Fruit fly (Drosophila melanogaster) whole organism, embryonic: ENCODE measurements around the gene Syt12.

Experiments
- Aef1 ChIP-seq: fragments of 200-800 bp; sonication (Bioruptor generic); IDR thresholded peaks from 3 replicates; pipeline ENCODE4 v1.3.6; 2022; ENCODE audit warnings: missing biosample characterization, missing genetic modification characterization
- CG11560 ChIP-seq: fragments of 200-800 bp; sonication (Bioruptor generic); IDR thresholded peaks from 3 replicates; pipeline ENCODE4 v1.3.6; 2022; ENCODE audit warnings: missing biosample characterization, missing genetic modification characterization
- CG11696 ChIP-seq: fragments of 200-800 bp; sonication (Bioruptor generic); IDR thresholded peaks from 2 replicates; pipeline ENCODE4 v1.3.6; 2022; ENCODE audit warnings: missing biosample characterization, missing genetic modification characterization
- CG11723 ChIP-seq: fragments of 200-800 bp; sonication (Bioruptor generic); optimal IDR thresholded peaks from 2 replicates; lab custom pipeline; 2017; ENCODE audit warnings: missing biosample characterization, mild to moderate bottlenecking, missing genetic modification characterization
- CG12769 ChIP-seq: fragments of 200-800 bp; sonication (Bioruptor generic); optimal IDR thresholded peaks from 2 replicates; lab custom pipeline; 2019; ENCODE audit warnings: missing biosample characterization, mild to moderate bottlenecking, missing genetic modification characterization, moderate library complexity
- CG13296 ChIP-seq: fragments of 200-800 bp; sonication (Bioruptor generic); optimal IDR thresholded peaks from 3 replicates; lab custom pipeline; 2018; ENCODE audit warnings: missing biosample characterization, mild to moderate bottlenecking, missing genetic modification characterization
- CG1603 ChIP-seq: fragments of 200-800 bp; sonication (Bioruptor generic); optimal IDR thresholded peaks from 2 replicates; lab custom pipeline; 2019; ENCODE audit warnings: missing biosample characterization, mild to moderate bottlenecking, missing genetic modification characterization, moderate library complexity
- CG17328 ChIP-seq: fragments of 200-800 bp; sonication (Bioruptor generic); IDR thresholded peaks from 2 replicates; pipeline ENCODE4 v1.3.6; 2022; ENCODE audit warnings: missing biosample characterization, missing genetic modification characterization
- CG1832 ChIP-seq: fragments of 200-800 bp; sonication (Bioruptor generic); optimal IDR thresholded peaks from 2 replicates; lab custom pipeline; 2017; ENCODE audit warnings: missing biosample characterization, mild to moderate bottlenecking, missing genetic modification characterization, inconsistent platforms
- CG18476 ChIP-seq: fragments of 200-800 bp; sonication (Bioruptor generic); optimal IDR thresholded peaks from 2 replicates; lab custom pipeline; 2016; ENCODE audit warnings: missing biosample characterization, mild to moderate bottlenecking, missing genetic modification characterization
- CG3065 ChIP-seq: fragments of 200-800 bp; sonication (Bioruptor generic); optimal IDR thresholded peaks from 2 replicates; lab custom pipeline; 2016; ENCODE audit warnings: missing biosample characterization, missing genetic modification characterization
- CG3995 ChIP-seq: fragments of 200-800 bp; sonication (Bioruptor generic); optimal IDR thresholded peaks from 3 replicates; lab custom pipeline; 2016; ENCODE audit warnings: missing biosample characterization, missing genetic modification characterization
- CG43689 ChIP-seq: fragments of 200-800 bp; sonication (Bioruptor generic); IDR thresholded peaks from 2 replicates; pipeline ENCODE4 v1.3.6; 2022; ENCODE audit warnings: missing biosample characterization, missing genetic modification characterization
- CG6254 ChIP-seq: fragments of 200-800 bp; sonication (Bioruptor generic); optimal IDR thresholded peaks from 3 replicates; lab custom pipeline; 2017; ENCODE audit warnings: mild to moderate bottlenecking, missing biosample characterization, missing genetic modification reagents, missing genetic modification characterization
- CG7963 ChIP-seq: fragments of 200-800 bp; sonication (Bioruptor generic); IDR thresholded peaks from 3 replicates; pipeline ENCODE4 v1.3.6; 2022; ENCODE audit warnings: missing biosample characterization, missing genetic modification characterization; ENCODE audit not compliant: partially characterized antibody
- CG8478 ChIP-seq: fragments of >200 bp; optimal IDR thresholded peaks from 2 replicates; lab custom pipeline; 2018
- CG9727 ChIP-seq: fragments of 200-800 bp; sonication (Bioruptor generic); optimal IDR thresholded peaks from 3 replicates; lab custom pipeline; 2017; ENCODE audit warnings: missing biosample characterization, mild to moderate bottlenecking, missing genetic modification characterization
- CG9797 ChIP-seq: fragments of 200-800 bp; sonication (Bioruptor generic); optimal IDR thresholded peaks from 3 replicates; lab custom pipeline; 2018; ENCODE audit warnings: missing biosample characterization, mild to moderate bottlenecking, missing genetic modification characterization
- CG9817 ChIP-seq: fragments of 200-800 bp; sonication (Bioruptor generic); optimal IDR thresholded peaks from 2 replicates; lab custom pipeline; 2018; ENCODE audit warnings: missing biosample characterization, mild to moderate bottlenecking, missing genetic modification characterization, moderate library complexity
- E2f1 ChIP-seq: fragments of 200-800 bp; sonication (Bioruptor generic); IDR thresholded peaks from 2 replicates; pipeline ENCODE4 v1.3.6; 2022; ENCODE audit warnings: missing biosample characterization, missing genetic modification characterization
- Elba2 ChIP-seq: fragments of 200-800 bp; sonication (Bioruptor generic); optimal IDR thresholded peaks from 3 replicates; lab custom pipeline; 2016; ENCODE audit warnings: missing biosample characterization, missing genetic modification characterization
- Hr3 ChIP-seq: fragments of 200-800 bp; sonication (Bioruptor generic); optimal IDR thresholded peaks from 3 replicates; lab custom pipeline; 2016; ENCODE audit warnings: missing biosample characterization, missing genetic modification characterization
- Lpt ChIP-seq: fragments of >200 bp; optimal IDR thresholded peaks from 2 replicates; lab custom pipeline; 2018; ENCODE audit warnings: missing biosample characterization, missing genetic modification characterization
- Mrtf ChIP-seq: fragments of 200-800 bp; sonication (Bioruptor generic); IDR thresholded peaks from 3 replicates; pipeline ENCODE4 v1.3.6; 2022; ENCODE audit warnings: missing biosample characterization, missing genetic modification characterization
- Rfx ChIP-seq: fragments of 200-800 bp; sonication (Bioruptor generic); IDR thresholded peaks from 2 replicates; pipeline ENCODE4 v1.3.6; 2022; ENCODE audit warnings: missing biosample characterization, missing genetic modification characterization
- Scr ChIP-seq: fragments of 200-800 bp; sonication (Bioruptor generic); IDR thresholded peaks from 2 replicates; pipeline ENCODE4 v1.3.6; 2022; ENCODE audit warnings: missing biosample characterization, missing genetic modification characterization; ENCODE audit not compliant: partially characterized antibody
- Sin3A ChIP-seq: fragments of >200 bp; optimal IDR thresholded peaks from 2 replicates; lab custom pipeline; 2018
- Stat92E ChIP-seq, 3 experiments: fragments of >200 bp in 2 of 3; fragments of 200-800 bp in 1 of 3; sonication (Bioruptor generic) in 1 of 3; optimal IDR thresholded peaks; 2 replicates each; lab custom pipeline; 2017 to 2019; ENCODE audit warnings: missing biosample characterization in 3 of 3, missing genetic modification characterization in 3 of 3, mild to moderate bottlenecking in 1 of 3, moderate library complexity in 1 of 3
- Taf1 ChIP-seq: fragments of 200-800 bp; sonication (Bioruptor generic); IDR thresholded peaks from 2 replicates; pipeline ENCODE4 v1.3.6; 2022; ENCODE audit warnings: missing biosample characterization, missing genetic modification characterization
- Xrp1 ChIP-seq: fragments of 200-800 bp; sonication (Bioruptor generic); IDR thresholded peaks from 2 replicates; pipeline ENCODE4 v1.3.6; 2022; ENCODE audit warnings: missing biosample characterization, missing genetic modification characterization
- ac ChIP-seq: fragments of 200-800 bp; sonication (Bioruptor generic); optimal IDR thresholded peaks from 3 replicates; lab custom pipeline; 2017; ENCODE audit warnings: missing biosample characterization, mild to moderate bottlenecking, missing genetic modification characterization
- amos ChIP-seq: fragments of 200-800 bp; sonication (Bioruptor generic); IDR thresholded peaks from 2 replicates; pipeline ENCODE4 v1.3.6; 2022; ENCODE audit warnings: missing biosample characterization, missing genetic modification characterization; ENCODE audit not compliant: partially characterized antibody
- bowl ChIP-seq: fragments of 200-800 bp; sonication (Bioruptor generic); IDR thresholded peaks from 2 replicates; pipeline ENCODE4 v1.3.6; 2022; ENCODE audit warnings: missing biosample characterization, missing genetic modification characterization
- btn ChIP-seq: fragments of 200-800 bp; sonication (Bioruptor generic); optimal IDR thresholded peaks from 2 replicates; lab custom pipeline; 2016; ENCODE audit warnings: missing biosample characterization, missing genetic modification characterization
- cwo ChIP-seq: fragments of 200-800 bp; sonication (Bioruptor generic); optimal IDR thresholded peaks from 3 replicates; lab custom pipeline; 2017; ENCODE audit warnings: missing biosample characterization, missing genetic modification characterization, mild to moderate bottlenecking, moderate library complexity, missing genetic modification reagents
- dpn ChIP-seq, 2 experiments: fragments of 200-800 bp; sonication (Bioruptor generic); optimal IDR thresholded peaks; 3 replicates each; lab custom pipeline; 2016; ENCODE audit warnings: missing biosample characterization in 2 of 2, missing genetic modification characterization in 2 of 2
- fd64A ChIP-seq: fragments of 200-800 bp; sonication (Bioruptor generic); optimal IDR thresholded peaks from 3 replicates; lab custom pipeline; 2018; ENCODE audit warnings: missing biosample characterization, mild to moderate bottlenecking, missing genetic modification characterization
- grau ChIP-seq: fragments of 200-800 bp; optimal IDR thresholded peaks from 3 replicates; lab custom pipeline; 2019; ENCODE audit warnings: missing biosample characterization, mild to moderate bottlenecking, missing genetic modification characterization, moderate library complexity
- her ChIP-seq: fragments of 200-800 bp; sonication (Bioruptor generic); optimal IDR thresholded peaks from 2 replicates; lab custom pipeline; 2016; ENCODE audit warnings: missing biosample characterization, missing genetic modification characterization
- hth ChIP-seq: fragments of >200 bp; optimal IDR thresholded peaks from 2 replicates; lab custom pipeline; 2017; ENCODE audit warnings: inconsistent platforms
- kah ChIP-seq: fragments of 200-800 bp; sonication (Bioruptor generic); optimal IDR thresholded peaks from 2 replicates; lab custom pipeline; 2018; ENCODE audit warnings: missing biosample characterization, mild to moderate bottlenecking, missing genetic modification characterization
- maf-S ChIP-seq: fragments of 200-800 bp; sonication (Bioruptor generic); optimal IDR thresholded peaks from 2 replicates; lab custom pipeline; 2016; ENCODE audit warnings: missing biosample characterization, missing genetic modification characterization
- nerfin-2 ChIP-seq: fragments of 200-800 bp; sonication (Bioruptor generic); IDR thresholded peaks from 2 replicates; pipeline ENCODE4 v1.3.6; 2022; ENCODE audit warnings: missing biosample characterization, missing genetic modification characterization; ENCODE audit not compliant: partially characterized antibody
- sens ChIP-seq: fragments of 200-800 bp; sonication (Bioruptor generic); peaks from one replicate; lab custom pipeline; 2016; ENCODE audit warnings: missing biosample characterization, missing genetic modification characterization
- sim ChIP-seq: fragments of 200-800 bp; sonication (Bioruptor generic); IDR thresholded peaks from 2 replicates; pipeline ENCODE4 v1.3.6; 2022; ENCODE audit warnings: missing biosample characterization, missing genetic modification characterization
- tll ChIP-seq, 2 experiments: fragments of 200-800 bp in 1 of 2; fragments of >200 bp in 1 of 2; sonication (Bioruptor generic) in 1 of 2; optimal IDR thresholded peaks; 2 replicates each; lab custom pipeline; 2017 to 2019; ENCODE audit warnings: missing biosample characterization in 2 of 2, missing genetic modification characterization in 2 of 2, mild to moderate bottlenecking in 1 of 2, moderate library complexity in 1 of 2
- toy ChIP-seq: fragments of 200-800 bp; sonication (Bioruptor generic); IDR thresholded peaks from 2 replicates; pipeline ENCODE4 v1.3.6; 2022; ENCODE audit warnings: missing biosample characterization, missing genetic modification characterization
- usp ChIP-seq: fragments of >200 bp; optimal IDR thresholded peaks from 2 replicates; lab custom pipeline; 2017; ENCODE audit warnings: missing biosample characterization, missing genetic modification characterization
- vvl ChIP-seq: fragments of 200-800 bp; sonication (Bioruptor generic); IDR thresholded peaks from 2 replicates; pipeline ENCODE4 v1.3.6; 2022; ENCODE audit warnings: missing biosample characterization, missing genetic modification characterization
- zen2 ChIP-seq: fragments of 200-800 bp; sonication (Bioruptor generic); IDR thresholded peaks from 3 replicates; pipeline ENCODE4 v1.3.6; 2022; ENCODE audit warnings: missing biosample characterization, missing genetic modification characterization; ENCODE audit not compliant: partially characterized antibody
- zf30C ChIP-seq: fragments of 200-800 bp; sonication (Bioruptor generic); optimal IDR thresholded peaks from 3 replicates; lab custom pipeline; 2018; ENCODE audit warnings: missing biosample characterization, mild to moderate bottlenecking, missing genetic modification characterization

Syt12 gene

DNA sequence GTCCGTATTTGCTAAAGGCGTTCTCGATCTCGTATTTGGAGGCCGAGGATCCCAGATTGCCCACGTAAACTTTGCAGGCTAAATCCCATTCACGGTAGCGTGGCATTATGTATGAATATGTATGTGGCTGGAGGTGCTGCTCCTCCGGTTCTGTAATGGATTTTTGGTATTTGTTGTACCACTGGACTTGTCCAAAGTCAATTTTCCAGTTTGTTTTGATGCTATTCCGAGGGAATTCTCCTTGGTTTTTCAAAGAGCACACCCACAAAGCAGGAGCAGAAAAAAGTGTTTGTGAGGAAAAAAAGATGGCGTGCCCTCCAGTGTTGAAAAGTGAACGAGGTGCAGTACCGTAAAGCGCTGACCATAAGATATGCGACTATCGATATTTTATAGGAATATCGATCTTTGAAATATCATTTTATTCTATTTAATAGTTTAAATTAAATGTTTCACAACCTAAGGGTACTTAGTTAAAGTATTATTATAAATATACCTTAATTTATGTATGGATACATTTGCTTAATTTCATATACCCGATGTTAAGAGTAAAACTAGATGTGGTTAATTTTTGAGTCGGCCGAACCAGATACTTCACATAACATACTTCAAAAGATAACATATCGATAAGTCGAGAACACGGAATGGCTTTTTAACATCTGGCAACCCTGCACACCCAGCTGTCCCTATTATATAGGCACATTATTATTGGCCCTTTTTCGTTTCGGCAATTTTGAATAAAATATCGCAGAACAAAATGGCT, 25.7 kb downstream of the Syt12 start, which contains the start of the genes Rbp1-like and Tim9a (continued):
- TF ChIP-seq usp, result no peak
- TF ChIP-seq Sin3A (lab: Kevin White, UChicago), result peak; percentile 74
- TF ChIP-seq CG3065, result no peak
- no peak for TF ChIP-seq toy
- peak; percentile 46 for TF ChIP-seq sens (GFP tag; lab: Kevin White, UChicago)
- TF ChIP-seq CG1832 (GFP tag; lab: Kevin White, UChicago), result no peak
- TF ChIP-seq vvl (GFP tag; lab: Robert Waterston, UW), result no peak
- TF ChIP-seq CG12769 (tag; lab: Kevin White, UChicago), result no peak
- TF ChIP-seq CG6254 (GFP tag; lab: Kevin White, UChicago), result no peak
- TF ChIP-seq CG11560, result no peak
- no peak for TF ChIP-seq bowl (GFP tag; lab: Robert Waterston, UW)
- no peak for TF ChIP-seq Stat92E (GFP tag; optimal IDR thresholded peaks at IDR 0.05; lab: Kevin White, UChicago)
- no peak for TF ChIP-seq Taf1 (GFP tag; lab: Robert Waterston, UW)
- no peak for TF ChIP-seq sim
- TF ChIP-seq CG8478, result no peak
- TF ChIP-seq cwo (GFP tag; lab: Kevin White, UChicago), result no peak
- TF ChIP-seq CG18476 (GFP tag; lab: Kevin White, UChicago), result peak; percentile 1
- TF ChIP-seq amos (GFP tag; lab: Robert Waterston, UW), result peak; percentile 61
- no peak for TF ChIP-seq Xrp1
- TF ChIP-seq grau, result peak; percentile 54
- no peak for TF ChIP-seq Mrtf (GFP tag; lab: Robert Waterston, UW)
- TF ChIP-seq CG13296 (GFP tag; lab: Kevin White, UChicago), result peak; percentile 41
- TF ChIP-seq fd64A, result no peak
- no peak for TF ChIP-seq her (GFP tag; lab: Kevin White, UChicago)
- TF ChIP-seq CG7963 (GFP tag; lab: Robert Waterston, UW), result no peak
- peak; percentile 5 for TF ChIP-seq CG9817 (tag; lab: Kevin White, UChicago)
- TF ChIP-seq CG11723 (GFP tag; lab: Kevin White, UChicago), result no peak
- TF ChIP-seq btn, result no peak
- no peak for TF ChIP-seq ac (GFP tag; lab: Kevin White, UChicago)
- TF ChIP-seq Hr3, result peak; percentile 41
- peak; percentile 56 for TF ChIP-seq Rfx (GFP tag; lab: Robert Waterston, UW)
- TF ChIP-seq Elba2 (GFP tag; lab: Kevin White, UChicago), result no peak
- no peak for TF ChIP-seq E2f1 (GFP tag; lab: Robert Waterston, UW)
- TF ChIP-seq CG9797 (GFP tag; lab: Kevin White, UChicago), result peak; percentile 39
- TF ChIP-seq Scr, result peak; percentile 86
- no peak for TF ChIP-seq CG11696 (GFP tag; lab: Robert Waterston, UW)
- no peak for TF ChIP-seq dpn (GFP tag; optimal IDR thresholded peaks at IDR 0.05; lab: Kevin White, UChicago)
- TF ChIP-seq kah (GFP tag; lab: Kevin White, UChicago), result no peak
- no peak for TF ChIP-seq hth
- no peak for TF ChIP-seq Aef1 (GFP tag; lab: Robert Waterston, UW)
- peak; percentile 74 for TF ChIP-seq CG3995
- no peak for TF ChIP-seq Lpt (GFP tag; lab: Kevin White, UChicago)
- no peak for TF ChIP-seq zf30C (GFP tag; lab: Kevin White, UChicago)
- TF ChIP-seq nerfin-2 (GFP tag; lab: Robert Waterston, UW), result peak; percentile 56; the same call in 1 of the 2 replicates
- no peak for TF ChIP-seq maf-S (GFP tag; lab: Kevin White, UChicago)
- no peak for TF ChIP-seq tll (GFP tag; optimal IDR thresholded peaks at IDR 0.05; lab: Kevin White, UChicago)
- TF ChIP-seq CG9727 (GFP tag; lab: Kevin White, UChicago), result peak; percentile 30
- TF ChIP-seq CG1603 (tag; lab: Kevin White, UChicago), result peak; percentile 16
- no peak for TF ChIP-seq CG43689
- no peak for TF ChIP-seq CG17328 (GFP tag; lab: Robert Waterston, UW)
- TF ChIP-seq zen2 (GFP tag; lab: Robert Waterston, UW), result 0 out of 3 replicates have a peak, but pooled peaks have one; percentile 32
